Fruit fly (Drosophila melanogaster): ENCODE data around the gene CG7276.

dm6 chr3L:15496274-15496673 lies 1.7 kb upstream of the CG7276 start, which contains the start of gene CG13455:
- TF ChIP-seq sv (GFP tag; optimal IDR thresholded peaks at IDR 0.05) = no peak
- TF ChIP-seq pan (optimal IDR thresholded peaks at IDR 0.05) = no peak
- TF ChIP-seq sage (GFP tag; optimal IDR thresholded peaks at IDR 0.05) = no peak
- TF ChIP-seq brk (GFP tag; optimal IDR thresholded peaks at IDR 0.05) = no peak
- no peak for TF ChIP-seq Sp1 (GFP tag; optimal IDR thresholded peaks at IDR 0.05)
- TF ChIP-seq Myc (optimal IDR thresholded peaks at IDR 0.05) = no peak
- no peak for TF ChIP-seq Dfd (GFP tag; optimal IDR thresholded peaks at IDR 0.05)
- TF ChIP-seq dsf (GFP tag; optimal IDR thresholded peaks at IDR 0.05; ENCODE audit: borderline replicate concordance) = no peak
- no peak for TF ChIP-seq Dif (GFP tag; optimal IDR thresholded peaks at IDR 0.05; ENCODE audit: partially characterized antibody)
- TF ChIP-seq Vsx2 (GFP tag; optimal IDR thresholded peaks at IDR 0.05; ENCODE audit: partially characterized antibody) = no peak
- TF ChIP-seq OdsH (GFP tag; optimal IDR thresholded peaks at IDR 0.05) = no peak
- TF ChIP-seq rgr (GFP tag; optimal IDR thresholded peaks at IDR 0.05) = no peak
- no peak for TF ChIP-seq dmrt93B (GFP tag; optimal IDR thresholded peaks at IDR 0.05)

Measured in whole organism, wandering third instar larva.